Worm (Caenorhabditis elegans) whole organism, L2 larva: Measurements from ENCODE around the gene F25B3.4.

ENCODE experiments used
- C34F6.9 ChIP-seq: fragments of 150-350 bp; optimal IDR thresholded peaks from 2 replicates; lab custom pipeline; 2014; ENCODE audit warnings: missing biosample characterization, missing genetic modification characterization
- ZK546.5 ChIP-seq: sonication (generic microtip); optimal IDR thresholded peaks from 2 replicates; lab custom pipeline; 2017; ENCODE audit warnings: missing biosample characterization, missing genetic modification characterization
- alr-1 ChIP-seq: fragments of 150-350 bp; optimal IDR thresholded peaks from 2 replicates; lab custom pipeline; 2014; ENCODE audit warnings: missing biosample characterization, missing genetic modification characterization
- aly-2 ChIP-seq: fragments of 150-350 bp; optimal IDR thresholded peaks from 2 replicates; lab custom pipeline; 2014; ENCODE audit warnings: missing biosample characterization, missing genetic modification characterization
- ama-1 ChIP-seq: fragments of 150-350 bp; optimal IDR thresholded peaks from 2 replicates; lab custom pipeline; 2018; ENCODE audit warnings: inconsistent platforms
- blmp-1 ChIP-seq: sonication (generic microtip); optimal IDR thresholded peaks from 2 replicates; lab custom pipeline; 2017; ENCODE audit warnings: missing genetic modification characterization, mild to moderate bottlenecking, missing compliant biosample characterization, antibody characterized with exemption, moderate library complexity; ENCODE audit not compliant: insufficient read depth
- crh-2 ChIP-seq: sonication (generic microtip); optimal IDR thresholded peaks from 2 replicates; lab custom pipeline; 2017; ENCODE audit warnings: missing biosample characterization, missing genetic modification characterization
- dmd-4 ChIP-seq: sonication (generic microtip); optimal IDR thresholded peaks from 2 replicates; lab custom pipeline; 2017; ENCODE audit warnings: missing biosample characterization, missing genetic modification characterization
- egl-27 ChIP-seq: sonication (generic microtip); optimal IDR thresholded peaks from 3 replicates; lab custom pipeline; 2017; ENCODE audit warnings: missing biosample characterization, missing genetic modification reagents, missing genetic modification characterization
- elt-1 ChIP-seq: fragments of 150-350 bp; optimal IDR thresholded peaks from 2 replicates; lab custom pipeline; 2014; ENCODE audit warnings: missing biosample characterization, missing genetic modification characterization
- fos-1 ChIP-seq: fragments of 150-350 bp; optimal IDR thresholded peaks from 2 replicates; lab custom pipeline; 2014; ENCODE audit warnings: missing biosample characterization, missing genetic modification characterization
- gmeb-1 ChIP-seq: fragments of 150-350 bp; optimal IDR thresholded peaks from 2 replicates; lab custom pipeline; 2014; ENCODE audit warnings: missing biosample characterization, missing genetic modification characterization
- lin-11 ChIP-seq: fragments of 150-350 bp; sonication (generic microtip); optimal IDR thresholded peaks from 2 replicates; lab custom pipeline; 2014; ENCODE audit warnings: missing biosample characterization, missing genetic modification characterization, inconsistent platforms, mixed read lengths
- lin-13 ChIP-seq: fragments of 150-350 bp; optimal IDR thresholded peaks from 2 replicates; lab custom pipeline; 2014; ENCODE audit warnings: missing biosample characterization, missing genetic modification reagents, missing genetic modification characterization
- lin-39 ChIP-seq: fragments of 150-350 bp; optimal IDR thresholded peaks from 2 replicates; lab custom pipeline; 2014; ENCODE audit warnings: missing biosample characterization, missing genetic modification reagents, missing genetic modification characterization
- mbf-1 ChIP-seq: sonication (generic microtip); optimal IDR thresholded peaks from 2 replicates; lab custom pipeline; 2017; ENCODE audit warnings: missing biosample characterization, missing genetic modification characterization
- nhr-11 ChIP-seq: fragments of 150-350 bp; optimal IDR thresholded peaks from 2 replicates; lab custom pipeline; 2014; ENCODE audit warnings: missing biosample characterization, missing genetic modification characterization
- nhr-12 ChIP-seq: fragments of 150-350 bp; optimal IDR thresholded peaks from 2 replicates; lab custom pipeline; 2014; ENCODE audit warnings: missing biosample characterization, missing genetic modification characterization
- nhr-129 ChIP-seq: fragments of 150-350 bp; optimal IDR thresholded peaks from 2 replicates; lab custom pipeline; 2014; ENCODE audit warnings: missing biosample characterization, missing genetic modification characterization
- nhr-21 ChIP-seq: fragments of 150-350 bp; optimal IDR thresholded peaks from 2 replicates; lab custom pipeline; 2014; ENCODE audit warnings: missing biosample characterization, missing genetic modification characterization
- nhr-237 ChIP-seq: fragments of 150-350 bp; optimal IDR thresholded peaks from 2 replicates; lab custom pipeline; 2014; ENCODE audit warnings: missing biosample characterization, missing genetic modification characterization
- nhr-25 ChIP-seq: fragments of 150-350 bp; sonication (generic microtip); optimal IDR thresholded peaks from 3 replicates; lab custom pipeline; 2014; ENCODE audit warnings: missing biosample characterization, missing genetic modification characterization
- nhr-77 ChIP-seq: fragments of 150-350 bp; optimal IDR thresholded peaks from 2 replicates; lab custom pipeline; 2014; ENCODE audit warnings: missing biosample characterization, missing genetic modification characterization
- peb-1 ChIP-seq: fragments of 150-350 bp; optimal IDR thresholded peaks from 2 replicates; lab custom pipeline; 2014; ENCODE audit warnings: missing biosample characterization, missing genetic modification characterization
- sem-4 ChIP-seq: fragments of 150-350 bp; optimal IDR thresholded peaks from 2 replicates; lab custom pipeline; 2014; ENCODE audit warnings: missing biosample characterization, missing genetic modification reagents, missing genetic modification characterization
- skn-1 ChIP-seq: sonication (generic microtip); optimal IDR thresholded peaks from 2 replicates; lab custom pipeline; 2017; ENCODE audit warnings: missing biosample characterization, missing genetic modification characterization
- sma-3 ChIP-seq: sonication (generic microtip); optimal IDR thresholded peaks from 2 replicates; lab custom pipeline; 2016; ENCODE audit warnings: missing genetic modification reagents, missing genetic modification characterization, missing compliant biosample characterization
- sma-9 ChIP-seq, 2 experiments: fragments of 150-350 bp in 1 of 2; sonication (generic microtip) in 1 of 2; optimal IDR thresholded peaks; 2 replicates each; lab custom pipeline; 2014 to 2016; ENCODE audit warnings: missing genetic modification characterization in 2 of 2, mild to moderate bottlenecking in 1 of 2, missing biosample characterization in 1 of 2, missing compliant biosample characterization in 1 of 2, missing genetic modification reagents in 1 of 2, moderate library complexity in 1 of 2
- unc-39 ChIP-seq: fragments of 150-350 bp; optimal IDR thresholded peaks from 2 replicates; lab custom pipeline; 2014; ENCODE audit warnings: missing biosample characterization, missing genetic modification characterization
- unc-55 ChIP-seq: fragments of 150-350 bp; sonication (generic microtip); optimal IDR thresholded peaks from 3 replicates; lab custom pipeline; 2014; ENCODE audit warnings: missing biosample characterization, missing genetic modification reagents, missing genetic modification characterization
- unc-62 ChIP-seq: fragments of 150-350 bp; optimal IDR thresholded peaks from 2 replicates; lab custom pipeline; 2014; ENCODE audit warnings: missing biosample characterization, missing genetic modification reagents, missing genetic modification characterization
- ztf-1 ChIP-seq: fragments of 200-800 bp; sonication (Bioruptor generic); conservative IDR thresholded peaks from 2 replicates; pipeline ENCODE4 v1.3.6; 2022; ENCODE audit warnings: missing genetic modification characterization, missing compliant biosample characterization
- ztf-11 ChIP-seq: sonication (generic microtip); optimal IDR thresholded peaks from 2 replicates; lab custom pipeline; 2017; ENCODE audit warnings: missing biosample characterization, missing genetic modification characterization
- ztf-4 ChIP-seq: fragments of 150-350 bp; optimal IDR thresholded peaks from 2 replicates; lab custom pipeline; 2014; ENCODE audit warnings: missing biosample characterization, missing genetic modification characterization

Gene F25B3.4

ce11 chrV:9531477-9531876 is 37.1 kb downstream of the F25B3.4 start, which contains the start of the genes C50F4.10 and pfk-1.2:
TSS of gene C50F4.10 (minus strand) at chrV:9531577.
TSS of gene pfk-1.2 (plus strand) at chrV:9531801.
- no peak for TF ChIP-seq nhr-12 (tag; lab: Kevin White, UChicago)
- no peak for TF ChIP-seq C34F6.9 (tag; lab: Kevin White, UChicago)

- TF ChIP-seq peb-1 (tag; lab: Kevin White, UChicago) (no peak), crh-2 (no peak), unc-55 (GFP tag; lab: Kevin White, UChicago) (no peak), nhr-11 (tag; lab: Kevin White, UChicago) (no peak), nhr-25 (tag; lab: Kevin White, UChicago) (no peak), blmp-1 (no peak), ztf-11 (tag; lab: Kevin White, UChicago) (no peak), lin-11 (tag; lab: Kevin White, UChicago) (no peak), alr-1 (tag; lab: Kevin White, UChicago) (no peak), nhr-12 (tag; lab: Kevin White, UChicago) (no peak), nhr-237 (tag; lab: Kevin White, UChicago) (no peak), unc-39 (tag; lab: Kevin White, UChicago) (no peak)
Observed at ce11 chrV:9527984-9528383, 40.6 kb downstream of the F25B3.4 start.

ce11 chrV:9527337-9527736 is 41.3 kb downstream of the F25B3.4 start:
- TF ChIP-seq lin-13 (GFP tag; lab: Kevin White, UChicago) (no peak), skn-1 (tag; lab: Kevin White, UChicago) (no peak), egl-27 (tag; lab: Kevin White, UChicago) (no peak), lin-39 (tag; lab: Kevin White, UChicago) (no peak), fos-1 (tag; lab: Kevin White, UChicago) (peak; percentile 45)

- no peak for TF ChIP-seq ama-1 (lab: Kevin White, UChicago)
- no peak for TF ChIP-seq mbf-1 (tag; lab: Kevin White, UChicago)
- TF ChIP-seq sma-9 (GFP tag; optimal IDR thresholded peaks at IDR 0.05; lab: Kevin White, UChicago), result peak; percentile 45
- no peak for TF ChIP-seq sma-9 (tag; optimal IDR thresholded peaks at IDR 0.05; lab: Kevin White, UChicago)
- no peak for TF ChIP-seq dmd-4 (tag; lab: Kevin White, UChicago)
- no peak for TF ChIP-seq aly-2 (tag; lab: Kevin White, UChicago)
- no peak for TF ChIP-seq nhr-21
- no peak for TF ChIP-seq nhr-129
- TF ChIP-seq nhr-12 (tag; lab: Kevin White, UChicago), result no peak
- no peak for TF ChIP-seq sma-3 (GFP tag; lab: Kevin White, UChicago)
- TF ChIP-seq fos-1 (tag; lab: Kevin White, UChicago), result peak; percentile 88
- peak; percentile 3 for TF ChIP-seq gmeb-1 (tag; lab: Kevin White, UChicago)
- peak; percentile 17 for TF ChIP-seq crh-2
- TF ChIP-seq alr-1 (tag; lab: Kevin White, UChicago), result no peak
Observed at ce11 chrV:9526470-9526869, 42.1 kb downstream of the F25B3.4 start, which contains the start of gene C50F4.1. TSS of gene C50F4.1 (plus strand) at chrV:9526793.

- TF ChIP-seq ztf-4 (no peak), ztf-1 (GFP tag; lab: Robert Waterston, UW) (no peak), egl-27 (tag; lab: Kevin White, UChicago) (no peak), nhr-129 (no peak)
Observed at ce11 chrV:9524099-9524498, 44.5 kb downstream of the F25B3.4 start, which contains the start of gene C50F4.9. TSS of gene C50F4.9 (minus strand) at chrV:9524199.

- TF ChIP-seq nhr-11 (tag; lab: Kevin White, UChicago) (no peak), sem-4 (tag; lab: Kevin White, UChicago) (no peak), gmeb-1 (tag; lab: Kevin White, UChicago) (no peak), ZK546.5 (no peak), sma-9 (GFP tag; optimal IDR thresholded peaks at IDR 0.05; lab: Kevin White, UChicago) (no peak), sma-9 (tag; optimal IDR thresholded peaks at IDR 0.05; lab: Kevin White, UChicago) (no peak), nhr-77 (tag; lab: Kevin White, UChicago) (no peak), unc-62 (GFP tag; lab: Kevin White, UChicago) (no peak), blmp-1 (no peak), ztf-11 (tag; lab: Kevin White, UChicago) (no peak), elt-1 (tag; lab: Kevin White, UChicago) (no peak), lin-13 (GFP tag; lab: Kevin White, UChicago) (no peak), dmd-4 (tag; lab: Kevin White, UChicago) (no peak), nhr-21 (no peak), unc-55 (GFP tag; lab: Kevin White, UChicago) (no peak), aly-2 (tag; lab: Kevin White, UChicago) (no peak)
Observed at ce11 chrV:9521697-9522096, 46.9 kb downstream of the F25B3.4 start.
